Fruit fly (Drosophila melanogaster) whole organism, prepupa: Measurements from ENCODE around the gene cmb.

ENCODE experiments used
- Blimp-1 ChIP-seq: fragments of 200-800 bp; sonication (Bioruptor generic); optimal IDR thresholded peaks from 3 replicates; lab custom pipeline; 2017; ENCODE audit warnings: missing biosample characterization, missing genetic modification characterization, mild to moderate bottlenecking, moderate library complexity, missing genetic modification reagents
- CG11294 ChIP-seq: fragments of 200-800 bp; sonication (Bioruptor generic); IDR thresholded peaks from 2 replicates; pipeline ENCODE4 v1.3.6; 2022; ENCODE audit warnings: missing biosample characterization, missing genetic modification characterization
- CG11762 ChIP-seq: fragments of 200-800 bp; sonication (Bioruptor generic); optimal IDR thresholded peaks from 3 replicates; lab custom pipeline; 2016; ENCODE audit warnings: missing biosample characterization, missing genetic modification characterization; ENCODE audit not compliant: insufficient read depth
- CG11902 ChIP-seq: fragments of 200-800 bp; sonication (Bioruptor generic); optimal IDR thresholded peaks from 3 replicates; lab custom pipeline; 2016; ENCODE audit warnings: missing biosample characterization, missing genetic modification characterization
- CG1621 ChIP-seq: fragments of 200-800 bp; sonication (Bioruptor generic); optimal IDR thresholded peaks from 3 replicates; lab custom pipeline; 2018; ENCODE audit warnings: missing biosample characterization, mild to moderate bottlenecking, missing genetic modification characterization
- CG3032 ChIP-seq: fragments of 200-800 bp; optimal IDR thresholded peaks from 2 replicates; lab custom pipeline; 2019; ENCODE audit warnings: missing biosample characterization, mild to moderate bottlenecking, missing genetic modification characterization, moderate library complexity
- CG32006 ChIP-seq: fragments of 200-800 bp; sonication (Bioruptor generic); optimal IDR thresholded peaks from 3 replicates; lab custom pipeline; 2017; ENCODE audit warnings: missing biosample characterization, mild to moderate bottlenecking, missing genetic modification characterization
- CG34406 ChIP-seq: fragments of 200-800 bp; sonication (Bioruptor generic); optimal IDR thresholded peaks from 3 replicates; lab custom pipeline; 2016; ENCODE audit warnings: missing biosample characterization, missing genetic modification characterization
- CG6276 ChIP-seq: fragments of 200-800 bp; sonication (Bioruptor generic); optimal IDR thresholded peaks from 2 replicates; lab custom pipeline; 2017; ENCODE audit warnings: missing biosample characterization, mild to moderate bottlenecking, missing genetic modification characterization
- CG6792 ChIP-seq: fragments of 200-800 bp; sonication (Bioruptor generic); optimal IDR thresholded peaks from 3 replicates; lab custom pipeline; 2016; ENCODE audit warnings: missing biosample characterization, missing genetic modification characterization
- CG6808 ChIP-seq: fragments of 200-800 bp; sonication (Bioruptor generic); optimal IDR thresholded peaks from 3 replicates; lab custom pipeline; 2017; ENCODE audit warnings: missing biosample characterization, missing genetic modification characterization, mild to moderate bottlenecking, moderate library complexity, missing genetic modification reagents
- CG6854 ChIP-seq: fragments of 200-800 bp; sonication (Bioruptor generic); optimal IDR thresholded peaks from 2 replicates; lab custom pipeline; 2017; ENCODE audit warnings: missing biosample characterization, mild to moderate bottlenecking, missing genetic modification characterization
- CG7368 ChIP-seq: fragments of 200-800 bp; sonication (Bioruptor generic); optimal IDR thresholded peaks from 3 replicates; lab custom pipeline; 2016; ENCODE audit warnings: missing biosample characterization, missing genetic modification characterization
- CG8119 ChIP-seq: fragments of 200-800 bp; sonication (Bioruptor generic); IDR thresholded peaks from 3 replicates; pipeline ENCODE4 v1.3.6; 2022; ENCODE audit warnings: missing biosample characterization, missing genetic modification characterization
- CG8319 ChIP-seq: fragments of 200-800 bp; sonication (Bioruptor generic); optimal IDR thresholded peaks from 3 replicates; lab custom pipeline; 2016; ENCODE audit warnings: missing biosample characterization, missing genetic modification characterization
- CG9139 ChIP-seq: fragments of 200-800 bp; sonication (Bioruptor generic); optimal IDR thresholded peaks from 3 replicates; lab custom pipeline; 2017; ENCODE audit warnings: missing biosample characterization, mild to moderate bottlenecking, missing genetic modification characterization
- Eip75B ChIP-seq: fragments of 200-800 bp; sonication (Bioruptor generic); optimal IDR thresholded peaks from 3 replicates; lab custom pipeline; 2016; ENCODE audit warnings: missing biosample characterization, missing genetic modification characterization
- Eip78C ChIP-seq: fragments of 200-800 bp; sonication (Bioruptor generic); peaks from one replicate; lab custom pipeline; 2016; ENCODE audit warnings: missing biosample characterization, missing genetic modification characterization
- Ets21C ChIP-seq: fragments of 200-800 bp; sonication (Bioruptor generic); optimal IDR thresholded peaks from 3 replicates; lab custom pipeline; 2016; ENCODE audit warnings: missing biosample characterization, missing genetic modification characterization
- Gug ChIP-seq: fragments of 200-800 bp; sonication (Bioruptor generic); IDR thresholded peaks from 2 replicates; pipeline ENCODE4 v1.3.6; 2022; ENCODE audit warnings: missing biosample characterization, missing genetic modification characterization
- Hr4 ChIP-seq: fragments of 200-800 bp; sonication (Bioruptor generic); optimal IDR thresholded peaks from 3 replicates; lab custom pipeline; 2016; ENCODE audit warnings: missing biosample characterization, missing genetic modification characterization
- Lpt ChIP-seq: fragments of 200-800 bp; sonication (Bioruptor generic); optimal IDR thresholded peaks from 3 replicates; lab custom pipeline; 2016; ENCODE audit warnings: missing biosample characterization, missing genetic modification characterization
- Met ChIP-seq: fragments of 200-800 bp; sonication (Bioruptor generic); optimal IDR thresholded peaks from 3 replicates; lab custom pipeline; 2016; ENCODE audit warnings: missing biosample characterization, missing genetic modification characterization
- Smox ChIP-seq: fragments of 200-800 bp; sonication (Bioruptor generic); optimal IDR thresholded peaks from 3 replicates; lab custom pipeline; 2016; ENCODE audit warnings: missing biosample characterization, missing genetic modification characterization
- acj6 ChIP-seq: fragments of 200-800 bp; sonication (Bioruptor generic); optimal IDR thresholded peaks from 3 replicates; lab custom pipeline; 2016; ENCODE audit warnings: missing biosample characterization, missing genetic modification characterization
- dac ChIP-seq: fragments of 200-800 bp; sonication (Bioruptor generic); optimal IDR thresholded peaks from 2 replicates; lab custom pipeline; 2017; ENCODE audit warnings: missing biosample characterization, mild to moderate bottlenecking, missing genetic modification characterization
- lz ChIP-seq: fragments of 200-800 bp; sonication (Bioruptor generic); optimal IDR thresholded peaks from 3 replicates; lab custom pipeline; 2016; ENCODE audit warnings: missing biosample characterization, missing genetic modification characterization
- net ChIP-seq: fragments of 200-800 bp; sonication (Bioruptor generic); optimal IDR thresholded peaks from 3 replicates; lab custom pipeline; 2016; ENCODE audit warnings: missing biosample characterization, missing genetic modification characterization
- svp ChIP-seq: fragments of 200-800 bp; sonication (Bioruptor generic); peaks from one replicate; lab custom pipeline; 2016; ENCODE audit warnings: missing biosample characterization, missing genetic modification characterization
- topi ChIP-seq: fragments of 200-800 bp; sonication (Bioruptor generic); optimal IDR thresholded peaks from 3 replicates; lab custom pipeline; 2016; ENCODE audit warnings: missing biosample characterization, missing genetic modification characterization
- vri ChIP-seq: fragments of 200-800 bp; sonication (Bioruptor generic); optimal IDR thresholded peaks from 3 replicates; lab custom pipeline; 2016; ENCODE audit warnings: missing biosample characterization, mild to moderate bottlenecking, missing genetic modification characterization

Gene cmb

dm6 chr3L:13424068-13424467, 18.3 kb upstream of the cmb start, which contains the start of gene CG33263:
TSS of gene CG33263 (minus strand) at chr3L:13424168.
- TF ChIP-seq CG11902 (no peak), Hr4 (GFP tag; lab: Kevin White, UChicago) (no peak), net (no peak), Lpt (GFP tag; lab: Kevin White, UChicago) (no peak), vri (GFP tag; lab: Kevin White, UChicago) (no peak), Gug (GFP tag; lab: Robert Waterston, UW) (no peak), CG11294 (no peak)

dm6 chr3L:13425571-13425970, 16.8 kb upstream of the cmb start, which contains the start of gene CG14106:
TSS of gene CG14106 (minus strand) at chr3L:13425671.
- TF ChIP-seq Eip78C (GFP tag; lab: Kevin White, UChicago) (no peak), CG7368 (GFP tag; lab: Kevin White, UChicago) (no peak), CG34406 (GFP tag; lab: Kevin White, UChicago) (no peak), vri (GFP tag; lab: Kevin White, UChicago) (no peak), CG6854 (GFP tag; lab: Kevin White, UChicago) (no peak), net (no peak), Eip75B (no peak), Hr4 (GFP tag; lab: Kevin White, UChicago) (no peak)

DNA sequence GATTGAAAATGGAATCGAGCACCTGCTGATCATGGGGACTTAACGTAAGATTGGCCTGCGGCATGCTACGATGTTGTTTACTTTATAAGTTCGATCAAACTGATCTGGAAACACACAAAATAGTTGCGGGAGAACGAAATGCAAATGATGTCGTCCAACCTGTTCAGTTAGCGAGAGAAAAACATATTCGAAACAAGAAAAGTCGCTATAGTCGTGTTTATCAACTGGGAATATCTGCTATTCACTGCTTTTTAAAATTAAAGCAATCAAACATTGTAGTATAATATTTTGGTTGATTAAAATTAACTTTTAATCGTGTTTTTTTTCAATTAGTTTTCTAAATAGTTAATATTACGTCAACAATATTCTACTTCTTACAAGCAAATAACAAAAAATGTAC, 15.8 kb upstream of the cmb start, which contains the start of gene CG14105:
Gene CG14105 (minus strand): TSS at position 101 of the 400 bp plus-strand sequence.
- TF ChIP-seq Smox (GFP tag; lab: Kevin White, UChicago) (no peak), CG8119 (no peak), dac (no peak), topi (no peak), Ets21C (GFP tag; lab: Kevin White, UChicago) (no peak), CG9139 (GFP tag; lab: Kevin White, UChicago) (no peak), Met (no peak), CG3032 (tag; lab: Kevin White, UChicago) (no peak), CG34406 (GFP tag; lab: Kevin White, UChicago) (no peak), CG11294 (no peak), Blimp-1 (no peak), Lpt (GFP tag; lab: Kevin White, UChicago) (no peak), CG6276 (GFP tag; lab: Kevin White, UChicago) (no peak), CG6792 (GFP tag; lab: Kevin White, UChicago) (no peak), CG32006 (no peak), vri (GFP tag; lab: Kevin White, UChicago) (no peak), acj6 (GFP tag; lab: Kevin White, UChicago) (no peak)

DNA sequence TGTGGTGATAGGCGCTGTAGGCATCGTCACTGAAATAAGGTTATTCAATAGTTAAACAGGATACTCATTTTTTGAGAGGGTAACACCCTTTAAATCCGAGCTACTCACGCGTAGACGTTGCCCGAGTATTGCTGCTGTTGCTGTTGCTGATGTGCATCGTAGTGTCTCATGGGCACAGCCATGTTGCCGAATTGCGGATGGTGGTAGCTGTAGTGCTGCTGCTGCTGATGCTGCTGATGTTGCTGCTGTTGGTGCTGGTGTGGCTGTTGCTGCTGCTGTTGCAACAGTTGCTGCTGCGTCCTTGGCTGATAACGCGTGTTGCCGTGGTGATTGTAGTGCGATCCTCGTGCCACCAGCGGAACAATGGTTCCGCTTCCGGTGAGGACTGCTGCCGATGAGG, 12.2 kb upstream of the cmb start:
- TF ChIP-seq Hr4 (GFP tag; lab: Kevin White, UChicago): no peak
- TF ChIP-seq lz: no peak
- TF ChIP-seq CG6808 (GFP tag; lab: Kevin White, UChicago): no peak
- TF ChIP-seq CG8319 (GFP tag; lab: Kevin White, UChicago): no peak
- TF ChIP-seq Gug (GFP tag; lab: Robert Waterston, UW): no peak
- TF ChIP-seq CG1621 (tag; lab: Kevin White, UChicago): no peak
- TF ChIP-seq CG11762 (GFP tag; lab: Kevin White, UChicago): no peak

DNA sequence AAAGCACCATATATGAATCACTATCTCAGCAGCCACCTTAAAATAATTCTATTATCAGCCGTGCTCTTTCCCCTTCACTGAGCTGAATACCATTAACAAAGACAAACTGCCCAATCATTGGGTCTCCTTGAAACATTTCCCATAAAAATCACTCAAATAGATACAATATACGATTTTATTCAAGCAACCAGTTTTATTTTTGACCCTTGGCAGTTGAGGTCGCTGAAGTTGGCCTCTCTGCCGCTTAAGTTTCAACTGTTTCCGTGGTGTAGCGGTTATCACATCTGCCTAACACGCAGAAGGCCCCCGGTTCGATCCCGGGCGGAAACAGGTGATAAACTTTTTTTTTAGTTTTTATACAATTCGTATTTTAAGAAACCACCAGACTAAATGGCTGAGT, 9.6 kb upstream of the cmb start:
- TF ChIP-seq svp (GFP tag; lab: Kevin White, UChicago): peak; percentile 68
- no peak for TF ChIP-seq CG34406 (GFP tag; lab: Kevin White, UChicago)

dm6 chr3L:13433522-13433921, 8.9 kb upstream of the cmb start:
- TF ChIP-seq Eip78C (GFP tag; lab: Kevin White, UChicago): no peak
